Worm (Caenorhabditis elegans) whole organism, L3 larva: Measurements from ENCODE around the gene Y11D7A.8.
A peak's percentile ranks its signal among the peaks of the same experiment; 100 is the strongest.

Experiments used
- R02D3.7 ChIP-seq: fragments of 150-350 bp; optimal IDR thresholded peaks from 2 replicates; lab custom pipeline; 2014; ENCODE audit warnings: missing biosample characterization, missing genetic modification characterization
- ZK546.5 ChIP-seq: sonication (generic microtip); optimal IDR thresholded peaks from 2 replicates; lab custom pipeline; 2017; ENCODE audit warnings: missing biosample characterization, missing genetic modification characterization
- aly-2 ChIP-seq: fragments of 150-350 bp; optimal IDR thresholded peaks from 2 replicates; lab custom pipeline; 2014; ENCODE audit warnings: missing biosample characterization, missing genetic modification characterization
- ama-1 ChIP-seq: fragments of 150-350 bp; optimal IDR thresholded peaks from 2 replicates; lab custom pipeline; 2018
- ceh-16 ChIP-seq: sonication (generic microtip); optimal IDR thresholded peaks from 2 replicates; lab custom pipeline; 2017; ENCODE audit warnings: missing biosample characterization, missing genetic modification characterization
- ceh-28 ChIP-seq: fragments of 150-350 bp; optimal IDR thresholded peaks from 2 replicates; lab custom pipeline; 2014; ENCODE audit warnings: missing biosample characterization, missing genetic modification reagents, missing genetic modification characterization
- ceh-82 ChIP-seq: fragments of 150-350 bp; optimal IDR thresholded peaks from 2 replicates; lab custom pipeline; 2014; ENCODE audit warnings: missing biosample characterization, missing genetic modification characterization
- ceh-9 ChIP-seq: sonication (generic microtip); optimal IDR thresholded peaks from 2 replicates; lab custom pipeline; 2018; ENCODE audit warnings: missing biosample characterization, missing genetic modification characterization
- daf-12 ChIP-seq: fragments of 150-350 bp; optimal IDR thresholded peaks from 2 replicates; lab custom pipeline; 2014; ENCODE audit warnings: missing biosample characterization, missing genetic modification reagents, missing genetic modification characterization
- egl-27 ChIP-seq: sonication (generic microtip); optimal IDR thresholded peaks from 4 replicates; lab custom pipeline; 2017; ENCODE audit warnings: missing biosample characterization, missing genetic modification reagents, missing genetic modification characterization
- egl-5 ChIP-seq: fragments of 150-350 bp; optimal IDR thresholded peaks from 2 replicates; lab custom pipeline; 2017; ENCODE audit warnings: missing biosample characterization, missing genetic modification reagents, missing genetic modification characterization, inconsistent platforms
- elt-2 ChIP-seq: sonication (generic microtip); optimal IDR thresholded peaks from 2 replicates; lab custom pipeline; 2016; ENCODE audit warnings: missing genetic modification reagents, mild to moderate bottlenecking, missing genetic modification characterization, missing compliant biosample characterization
- elt-3 ChIP-seq, 3 experiments: fragments of 150-350 bp in 1 of 3; sonication (generic microtip) in 2 of 3; optimal IDR thresholded peaks; 2 replicates in 2 of 3; 4 replicates in 1 of 3; lab custom pipeline; 2014 to 2017; ENCODE audit warnings: missing biosample characterization in 3 of 3, missing genetic modification characterization in 3 of 3
- eor-1 ChIP-seq, 2 experiments: fragments of 150-350 bp; optimal IDR thresholded peaks; 2 replicates each; lab custom pipeline; 2014 to 2018; ENCODE audit warnings: missing biosample characterization in 2 of 2, missing genetic modification characterization in 2 of 2
- fkh-10 ChIP-seq: sonication (generic microtip); optimal IDR thresholded peaks from 2 replicates; lab custom pipeline; 2017; ENCODE audit warnings: missing biosample characterization, missing genetic modification reagents, missing genetic modification characterization
- fos-1 ChIP-seq: fragments of 150-350 bp; optimal IDR thresholded peaks from 2 replicates; lab custom pipeline; 2014; ENCODE audit warnings: missing biosample characterization, missing genetic modification characterization
- hmg-11 ChIP-seq: sonication (generic microtip); optimal IDR thresholded peaks from 2 replicates; lab custom pipeline; 2016; ENCODE audit warnings: missing genetic modification characterization, missing compliant biosample characterization
- jun-1 ChIP-seq: fragments of 150-350 bp; optimal IDR thresholded peaks from 2 replicates; lab custom pipeline; 2014; ENCODE audit warnings: missing biosample characterization, missing genetic modification reagents, missing genetic modification characterization
- lin-15B ChIP-seq: fragments of 150-350 bp; optimal IDR thresholded peaks from 2 replicates; lab custom pipeline; 2014; ENCODE audit warnings: missing biosample characterization, missing genetic modification characterization
- lin-39 ChIP-seq: fragments of 150-350 bp; optimal IDR thresholded peaks from 2 replicates; lab custom pipeline; 2018; ENCODE audit warnings: missing biosample characterization, missing genetic modification reagents, missing genetic modification characterization
- lsy-12 ChIP-seq: sonication (generic microtip); optimal IDR thresholded peaks from 2 replicates; lab custom pipeline; 2016; ENCODE audit warnings: mild to moderate bottlenecking, missing genetic modification characterization, missing compliant biosample characterization
- mdl-1 ChIP-seq: fragments of 150-350 bp; optimal IDR thresholded peaks from 2 replicates; lab custom pipeline; 2014; ENCODE audit warnings: missing biosample characterization, missing genetic modification characterization
- mml-1 ChIP-seq: fragments of 150-350 bp; sonication (generic microtip); optimal IDR thresholded peaks from 3 replicates; lab custom pipeline; 2014; ENCODE audit warnings: missing biosample characterization, missing genetic modification characterization
- nfya-1 ChIP-seq: sonication (generic microtip); optimal IDR thresholded peaks from 2 replicates; lab custom pipeline; 2017; ENCODE audit warnings: missing genetic modification characterization, mild to moderate bottlenecking, missing compliant biosample characterization, antibody characterized with exemption, moderate library complexity; ENCODE audit not compliant: insufficient read depth
- nhr-23 ChIP-seq: fragments of 150-350 bp; optimal IDR thresholded peaks from 2 replicates; lab custom pipeline; 2014; ENCODE audit warnings: missing biosample characterization, missing genetic modification reagents, missing genetic modification characterization
- nhr-237 ChIP-seq: fragments of 150-350 bp; optimal IDR thresholded peaks from 2 replicates; lab custom pipeline; 2014; ENCODE audit warnings: missing biosample characterization, missing genetic modification characterization
- nhr-25 ChIP-seq: sonication (generic microtip); optimal IDR thresholded peaks from 2 replicates; lab custom pipeline; 2017; ENCODE audit warnings: missing biosample characterization, missing genetic modification characterization
- nhr-28 ChIP-seq: fragments of 150-350 bp; optimal IDR thresholded peaks from 2 replicates; lab custom pipeline; 2014; ENCODE audit warnings: missing biosample characterization, missing genetic modification characterization
- nhr-43 ChIP-seq: sonication (generic microtip); optimal IDR thresholded peaks from 2 replicates; lab custom pipeline; 2016; ENCODE audit warnings: mild to moderate bottlenecking, missing genetic modification characterization, missing compliant biosample characterization; ENCODE audit not compliant: poor library complexity, severe bottlenecking
- nhr-67 ChIP-seq: fragments of 150-350 bp; optimal IDR thresholded peaks from 2 replicates; lab custom pipeline; 2014; ENCODE audit warnings: missing biosample characterization, missing genetic modification characterization
- nhr-76 ChIP-seq: fragments of 150-350 bp; sonication (generic microtip); optimal IDR thresholded peaks from 5 replicates; lab custom pipeline; 2014; ENCODE audit warnings: missing biosample characterization, missing genetic modification characterization
- nhr-77 ChIP-seq: fragments of 150-350 bp; optimal IDR thresholded peaks from 2 replicates; lab custom pipeline; 2014; ENCODE audit warnings: missing biosample characterization, missing genetic modification characterization
- pha-4 ChIP-seq: fragments of 150-350 bp; optimal IDR thresholded peaks from 2 replicates; lab custom pipeline; 2014; ENCODE audit warnings: missing biosample characterization, missing genetic modification reagents, missing genetic modification characterization
- pqm-1 ChIP-seq: fragments of 150-350 bp; optimal IDR thresholded peaks from 2 replicates; lab custom pipeline; 2017; ENCODE audit warnings: missing biosample characterization, missing genetic modification characterization, inconsistent platforms
- sea-2 ChIP-seq: fragments of 150-350 bp; sonication (generic microtip); optimal IDR thresholded peaks from 4 replicates; lab custom pipeline; 2014; ENCODE audit warnings: missing biosample characterization, missing genetic modification reagents, missing genetic modification characterization
- skn-1 ChIP-seq: fragments of 150-350 bp; optimal IDR thresholded peaks from 2 replicates; lab custom pipeline; 2014; ENCODE audit warnings: missing biosample characterization, missing genetic modification characterization
- snpc-4 ChIP-seq: fragments of 150-350 bp; optimal IDR thresholded peaks from 2 replicates; lab custom pipeline; 2014; ENCODE audit warnings: missing biosample characterization, missing genetic modification characterization
- tbx-2 ChIP-seq: sonication (generic microtip); optimal IDR thresholded peaks from 2 replicates; lab custom pipeline; 2016; ENCODE audit warnings: mild to moderate bottlenecking, missing genetic modification characterization, missing compliant biosample characterization
- unc-39 ChIP-seq: sonication (generic microtip); optimal IDR thresholded peaks from 4 replicates; lab custom pipeline; 2017; ENCODE audit warnings: missing biosample characterization, missing genetic modification characterization
- zag-1 ChIP-seq: fragments of 150-350 bp; optimal IDR thresholded peaks from 2 replicates; lab custom pipeline; 2014; ENCODE audit warnings: missing biosample characterization, missing genetic modification characterization
- ztf-11 ChIP-seq: fragments of 150-350 bp; optimal IDR thresholded peaks from 2 replicates; lab custom pipeline; 2014; ENCODE audit warnings: missing biosample characterization, missing genetic modification characterization
- ztf-4 ChIP-seq: fragments of 150-350 bp; optimal IDR thresholded peaks from 2 replicates; lab custom pipeline; 2014; ENCODE audit warnings: missing biosample characterization, missing genetic modification characterization

The Y11D7A.8 gene

ce11 chrIV:9215824-9216223 lies 35.4 kb upstream of the Y11D7A.8 start:
- TF ChIP-seq daf-12 (tag; lab: Kevin White, UChicago) (no peak), nfya-1 (tag; lab: Kevin White, UChicago) (peak; percentile 14), zag-1 (tag; lab: Kevin White, UChicago) (no peak), nhr-28 (tag; lab: Kevin White, UChicago) (no peak)

DNA sequence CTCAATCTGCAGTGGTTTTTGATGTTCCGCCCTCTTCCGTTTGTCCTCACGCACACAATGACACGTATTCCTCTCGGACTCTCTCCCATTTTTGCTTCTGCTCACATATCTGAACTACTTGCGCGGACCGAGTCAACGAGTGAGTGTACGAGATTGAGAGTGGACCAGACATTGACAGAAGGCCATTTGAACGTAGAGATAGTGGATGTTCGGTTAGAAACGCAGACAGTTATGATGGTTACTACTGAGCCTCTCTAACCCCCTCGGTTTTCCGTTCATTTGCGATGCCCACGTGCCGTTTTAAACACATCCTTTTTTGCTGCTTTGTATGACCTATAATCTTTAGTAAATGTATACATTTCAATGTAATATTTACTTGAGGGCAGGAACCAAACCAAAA lies 34.7 kb upstream of the Y11D7A.8 start:
- no peak for TF ChIP-seq jun-1 (tag; lab: Kevin White, UChicago)
- no peak for TF ChIP-seq elt-2 (tag; lab: Kevin White, UChicago)
- TF ChIP-seq mdl-1 (tag; lab: Kevin White, UChicago), result peak; percentile 62
- TF ChIP-seq ceh-9, result no peak
- TF ChIP-seq lin-39 (tag; lab: Kevin White, UChicago), result peak; percentile 86
- peak; percentile 16 for TF ChIP-seq lin-15B (tag; lab: Kevin White, UChicago)
- TF ChIP-seq nhr-67 (tag; lab: Kevin White, UChicago), result no peak
- TF ChIP-seq eor-1 (tag; optimal IDR thresholded peaks at IDR 0.05; lab: Kevin White, UChicago), result no peak
- no peak for TF ChIP-seq mml-1
- no peak for TF ChIP-seq lsy-12 (tag; lab: Kevin White, UChicago)
- no peak for TF ChIP-seq ztf-4
- TF ChIP-seq daf-12 (tag; lab: Kevin White, UChicago), result no peak
- no peak for TF ChIP-seq tbx-2 (tag; lab: Kevin White, UChicago)
- no peak for TF ChIP-seq nhr-28 (tag; lab: Kevin White, UChicago)
- peak; percentile 70 for TF ChIP-seq hmg-11 (tag; lab: Kevin White, UChicago)
- TF ChIP-seq egl-5, result peak; percentile 75
- peak; percentile 52 for TF ChIP-seq pha-4 (tag; lab: Kevin White, UChicago)
- no peak for TF ChIP-seq ztf-11 (tag; lab: Kevin White, UChicago)
- peak; percentile 63 for TF ChIP-seq nfya-1 (tag; lab: Kevin White, UChicago)
- no peak for TF ChIP-seq sea-2 (GFP tag; lab: Kevin White, UChicago)
- no peak for TF ChIP-seq nhr-43
- no peak for TF ChIP-seq elt-3 (tag; optimal IDR thresholded peaks at IDR 0.05; lab: Kevin White, UChicago)
- TF ChIP-seq fos-1 (tag; lab: Kevin White, UChicago), result no peak
- TF ChIP-seq nhr-76, result no peak
- peak; percentile 34 for TF ChIP-seq fkh-10 (GFP tag; lab: Kevin White, UChicago)
- no peak for TF ChIP-seq zag-1 (tag; lab: Kevin White, UChicago)
- no peak for TF ChIP-seq ZK546.5 (tag; lab: Kevin White, UChicago)
- peak; percentile 22 for TF ChIP-seq snpc-4 (tag; lab: Kevin White, UChicago)
- TF ChIP-seq ceh-28 (tag; lab: Kevin White, UChicago), result no peak
- no peak for TF ChIP-seq nhr-77 (tag; lab: Kevin White, UChicago)
- no peak for TF ChIP-seq egl-27 (tag; lab: Kevin White, UChicago)
- TF ChIP-seq skn-1 (tag; lab: Kevin White, UChicago), result no peak
- TF ChIP-seq nhr-23 (tag; lab: Kevin White, UChicago), result peak; percentile 4
- no peak for TF ChIP-seq R02D3.7 (tag; lab: Kevin White, UChicago)
- peak; percentile 52 for TF ChIP-seq ama-1 (lab: Kevin White, UChicago)
- no peak for TF ChIP-seq nhr-25 (tag; lab: Kevin White, UChicago)
- TF ChIP-seq aly-2 (tag; lab: Kevin White, UChicago), result no peak
- TF ChIP-seq ceh-16 (tag; lab: Kevin White, UChicago), result no peak
- no peak for TF ChIP-seq ceh-82
- no peak for TF ChIP-seq pqm-1 (tag; lab: Kevin White, UChicago)
- no peak for TF ChIP-seq unc-39 (tag; lab: Kevin White, UChicago)

DNA sequence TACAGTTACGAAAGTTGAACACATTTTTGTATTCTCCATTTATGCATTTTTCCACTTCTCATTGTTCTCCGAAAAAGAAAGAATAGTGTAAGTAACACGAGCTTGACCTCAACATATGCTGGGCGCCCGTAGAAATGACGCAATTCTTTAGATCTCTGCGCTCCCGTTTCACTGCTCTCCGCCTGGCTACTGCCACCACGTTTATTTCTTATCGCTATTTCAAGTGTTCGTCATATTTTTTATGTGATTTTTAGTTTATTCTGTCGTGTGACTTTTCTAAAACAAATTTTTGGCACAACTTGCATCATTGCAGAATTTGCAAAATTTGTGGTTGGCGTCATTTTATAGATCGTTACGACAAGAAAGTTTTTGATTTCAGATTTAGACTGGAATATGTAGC lies 34.2 kb upstream of the Y11D7A.8 start:
- TF ChIP-seq aly-2 (tag; lab: Kevin White, UChicago), result no peak
- TF ChIP-seq ceh-28 (tag; lab: Kevin White, UChicago), result no peak
- peak; percentile 25 for TF ChIP-seq pqm-1 (tag; lab: Kevin White, UChicago)
- TF ChIP-seq nhr-237 (tag; lab: Kevin White, UChicago), result no peak
- TF ChIP-seq elt-2 (tag; lab: Kevin White, UChicago), result peak; percentile 70
